Worm (Caenorhabditis elegans) whole organism, mixed stage, embryonic: Measurements from ENCODE around the gene cox-11.

ENCODE experiments used
- M03D4.4 ChIP-seq: sonication (generic microtip); optimal IDR thresholded peaks from 2 replicates; lab custom pipeline; 2017; ENCODE audit warnings: mild to moderate bottlenecking, missing genetic modification characterization, missing compliant biosample characterization
- bed-3 ChIP-seq: fragments of 200-800 bp; sonication (Bioruptor generic); optimal IDR thresholded peaks from 3 replicates; lab custom pipeline; 2018; ENCODE audit warnings: mild to moderate bottlenecking, missing genetic modification characterization, moderate library complexity, missing compliant biosample characterization
- blmp-1 ChIP-seq: fragments of 150-350 bp; optimal IDR thresholded peaks from 2 replicates; lab custom pipeline; 2014; ENCODE audit warnings: missing biosample characterization, missing genetic modification characterization
- ceh-39 ChIP-seq: fragments of 150-350 bp; optimal IDR thresholded peaks from 2 replicates; lab custom pipeline; 2014; ENCODE audit warnings: missing biosample characterization, missing genetic modification characterization
- ceh-43 ChIP-seq: fragments of 200-800 bp; sonication (Bioruptor generic); optimal IDR thresholded peaks from 2 replicates; lab custom pipeline; 2018; ENCODE audit warnings: mild to moderate bottlenecking, missing genetic modification characterization, moderate library complexity, missing compliant biosample characterization
- ceh-83 ChIP-seq: fragments of 200-800 bp; sonication (Bioruptor generic); optimal IDR thresholded peaks from 2 replicates; lab custom pipeline; 2018; ENCODE audit warnings: mild to moderate bottlenecking, missing genetic modification characterization, missing compliant biosample characterization
- ces-1 ChIP-seq: fragments of 150-350 bp; optimal IDR thresholded peaks from 2 replicates; lab custom pipeline; 2014; ENCODE audit warnings: missing biosample characterization, missing genetic modification reagents, missing genetic modification characterization
- cnd-1 ChIP-seq: fragments of 200-800 bp; sonication (Bioruptor generic); optimal IDR thresholded peaks from 2 replicates; lab custom pipeline; 2018; ENCODE audit warnings: mild to moderate bottlenecking, missing genetic modification characterization, missing compliant biosample characterization
- drap-1 ChIP-seq: fragments of 200-800 bp; sonication (Bioruptor generic); optimal IDR thresholded peaks from 3 replicates; lab custom pipeline; 2018; ENCODE audit warnings: mild to moderate bottlenecking, missing genetic modification characterization, missing compliant biosample characterization
- elt-1 ChIP-seq: sonication (generic microtip); optimal IDR thresholded peaks from 2 replicates; lab custom pipeline; 2017; ENCODE audit warnings: missing genetic modification characterization, mild to moderate bottlenecking, missing compliant biosample characterization, antibody characterized with exemption, moderate library complexity, borderline replicate concordance; ENCODE audit not compliant: insufficient read depth
- elt-3 ChIP-seq: fragments of 150-350 bp; optimal IDR thresholded peaks from 2 replicates; lab custom pipeline; 2014; ENCODE audit warnings: missing biosample characterization, missing genetic modification characterization
- flh-1 ChIP-seq: fragments of 200-800 bp; sonication (Bioruptor generic); optimal IDR thresholded peaks from 2 replicates; lab custom pipeline; 2018; ENCODE audit warnings: mild to moderate bottlenecking, missing genetic modification characterization, moderate library complexity, missing compliant biosample characterization
- ham-2 ChIP-seq: fragments of 200-800 bp; sonication (Bioruptor generic); optimal IDR thresholded peaks from 2 replicates; lab custom pipeline; 2018; ENCODE audit warnings: mild to moderate bottlenecking, missing genetic modification characterization, missing compliant biosample characterization
- hlh-1 ChIP-seq: fragments of 150-350 bp; optimal IDR thresholded peaks from 2 replicates; lab custom pipeline; 2014; ENCODE audit warnings: missing biosample characterization, missing genetic modification reagents, missing genetic modification characterization
- lin-13 ChIP-seq: fragments of 150-350 bp; optimal IDR thresholded peaks from 2 replicates; lab custom pipeline; 2014; ENCODE audit warnings: missing biosample characterization, missing genetic modification characterization
- lin-32 ChIP-seq: fragments of 200-800 bp; sonication (Bioruptor generic); optimal IDR thresholded peaks from 2 replicates; lab custom pipeline; 2018; ENCODE audit warnings: mild to moderate bottlenecking, missing genetic modification characterization, missing compliant biosample characterization
- lsy-2 ChIP-seq: fragments of 150-350 bp; optimal IDR thresholded peaks from 2 replicates; lab custom pipeline; 2014; ENCODE audit warnings: missing biosample characterization, missing genetic modification characterization
- mab-5 ChIP-seq: fragments of 150-350 bp; optimal IDR thresholded peaks from 2 replicates; lab custom pipeline; 2014; ENCODE audit warnings: missing biosample characterization, missing genetic modification characterization
- mep-1 ChIP-seq: fragments of 150-350 bp; optimal IDR thresholded peaks from 2 replicates; lab custom pipeline; 2017; ENCODE audit warnings: missing biosample characterization, missing genetic modification reagents, missing genetic modification characterization, inconsistent platforms
- mls-2 ChIP-seq: sonication (generic microtip); optimal IDR thresholded peaks from 2 replicates; lab custom pipeline; 2016; ENCODE audit warnings: mild to moderate bottlenecking, missing genetic modification characterization, moderate library complexity, missing compliant biosample characterization
- nhr-2 ChIP-seq: fragments of 150-350 bp; optimal IDR thresholded peaks from 2 replicates; lab custom pipeline; 2014; ENCODE audit warnings: missing biosample characterization, missing genetic modification characterization
- nhr-28 ChIP-seq: fragments of 150-350 bp; optimal IDR thresholded peaks from 2 replicates; lab custom pipeline; 2014; ENCODE audit warnings: missing biosample characterization, missing genetic modification characterization
- nhr-76 ChIP-seq: sonication (generic microtip); optimal IDR thresholded peaks from 2 replicates; lab custom pipeline; 2017; ENCODE audit warnings: missing biosample characterization, missing genetic modification characterization
- pha-4 ChIP-seq: fragments of 150-350 bp; optimal IDR thresholded peaks from 2 replicates; lab custom pipeline; 2018; ENCODE audit warnings: missing biosample characterization, missing genetic modification reagents, missing genetic modification characterization
- sem-2 ChIP-seq: fragments of 200-800 bp; sonication (Bioruptor generic); optimal IDR thresholded peaks from 2 replicates; lab custom pipeline; 2018; ENCODE audit warnings: mild to moderate bottlenecking, missing genetic modification characterization, missing compliant biosample characterization
- snpc-4 ChIP-seq: fragments of 150-350 bp; optimal IDR thresholded peaks from 2 replicates; lab custom pipeline; 2014; ENCODE audit warnings: missing biosample characterization, missing genetic modification characterization
- sptf-1 ChIP-seq: sonication (generic microtip); optimal IDR thresholded peaks from 2 replicates; lab custom pipeline; 2017; ENCODE audit warnings: mild to moderate bottlenecking, missing genetic modification characterization, moderate library complexity, missing compliant biosample characterization
- tbx-8 ChIP-seq: fragments of 200-800 bp; sonication (Bioruptor generic); optimal IDR thresholded peaks from 2 replicates; lab custom pipeline; 2018; ENCODE audit warnings: mild to moderate bottlenecking, missing genetic modification characterization, moderate library complexity, missing compliant biosample characterization
- unc-120 ChIP-seq: sonication (generic microtip); optimal IDR thresholded peaks from 2 replicates; lab custom pipeline; 2017; ENCODE audit warnings: missing genetic modification characterization, missing compliant biosample characterization; ENCODE audit not compliant: poor library complexity, severe bottlenecking
- unc-39 ChIP-seq: fragments of 150-350 bp; optimal IDR thresholded peaks from 2 replicates; lab custom pipeline; 2014; ENCODE audit warnings: missing biosample characterization, missing genetic modification characterization
- unc-62 ChIP-seq: fragments of 150-350 bp; optimal IDR thresholded peaks from 2 replicates; lab custom pipeline; 2014; ENCODE audit warnings: missing biosample characterization, missing genetic modification reagents, missing genetic modification characterization
- zip-8 ChIP-seq: fragments of 150-350 bp; optimal IDR thresholded peaks from 2 replicates; lab custom pipeline; 2014; ENCODE audit warnings: missing biosample characterization, missing genetic modification characterization
- ztf-11 ChIP-seq: fragments of 150-350 bp; optimal IDR thresholded peaks from 2 replicates; lab custom pipeline; 2014; ENCODE audit warnings: missing biosample characterization, missing genetic modification characterization

The cox-11 gene

ce11 chrIV:13261778-13262177 lies 17.7 kb downstream of the cox-11 start:
- no peak for TF ChIP-seq blmp-1 (tag; lab: Kevin White, UChicago)
- no peak for TF ChIP-seq flh-1 (GFP tag; lab: Kevin White, UChicago)
- no peak for TF ChIP-seq ceh-83 (GFP tag; lab: Kevin White, UChicago)
- no peak for TF ChIP-seq nhr-76 (tag; lab: Kevin White, UChicago)
- TF ChIP-seq lin-13, result no peak
- TF ChIP-seq bed-3 (GFP tag; lab: Kevin White, UChicago), result no peak
- TF ChIP-seq elt-1, result no peak
- TF ChIP-seq ham-2 (GFP tag; lab: Kevin White, UChicago), result no peak
- no peak for TF ChIP-seq unc-62 (GFP tag; lab: Kevin White, UChicago)
- TF ChIP-seq ces-1 (GFP tag; lab: Kevin White, UChicago), result no peak

ce11 chrIV:13268385-13268784 lies 24.3 kb downstream of the cox-11 start:
- TF ChIP-seq unc-120 (tag; lab: Kevin White, UChicago) (no peak), lsy-2 (tag; lab: Kevin White, UChicago) (no peak), mls-2 (no peak), flh-1 (GFP tag; lab: Kevin White, UChicago) (no peak), lin-32 (no peak), unc-39 (tag; lab: Kevin White, UChicago) (no peak), mab-5 (tag; lab: Kevin White, UChicago) (no peak), ceh-43 (GFP tag; lab: Kevin White, UChicago) (no peak), nhr-2 (no peak), ceh-83 (GFP tag; lab: Kevin White, UChicago) (no peak), unc-62 (GFP tag; lab: Kevin White, UChicago) (no peak), zip-8 (no peak)

- TF ChIP-seq pha-4 (tag; lab: Kevin White, UChicago) (no peak), mep-1 (tag; lab: Kevin White, UChicago) (no peak), sptf-1 (peak; percentile 28), mab-5 (tag; lab: Kevin White, UChicago) (no peak), ces-1 (GFP tag; lab: Kevin White, UChicago) (peak; percentile 74), ham-2 (GFP tag; lab: Kevin White, UChicago) (no peak), ceh-43 (GFP tag; lab: Kevin White, UChicago) (no peak), mls-2 (no peak), unc-120 (tag; lab: Kevin White, UChicago) (no peak)
Observed at ce11 chrIV:13272494-13272893, 28.4 kb downstream of the cox-11 start, which contains the start of gene unc-26. TSS of gene unc-26 (minus strand) at chrIV:13272516.

ce11 chrIV:13282778-13283177 lies 38.7 kb downstream of the cox-11 start, which contains the start of gene cpsf-3:
TSS of gene cpsf-3 (minus strand) at chrIV:13282878.
- TF ChIP-seq flh-1 (GFP tag; lab: Kevin White, UChicago) (no peak), lsy-2 (tag; lab: Kevin White, UChicago) (no peak), unc-62 (GFP tag; lab: Kevin White, UChicago) (no peak), ces-1 (GFP tag; lab: Kevin White, UChicago) (no peak), cnd-1 (tag; lab: Kevin White, UChicago) (no peak), zip-8 (no peak)

ce11 chrIV:13289321-13289720 lies 45.2 kb downstream of the cox-11 start, which contains the start of gene Y67H2A.10:
TSS of gene Y67H2A.10 (minus strand) at chrIV:13289504.
- TF ChIP-seq lin-13 (no peak), unc-120 (tag; lab: Kevin White, UChicago) (peak; percentile 83)
- TF ChIP-seq, all 35 proteins: peak for 1

- TF ChIP-seq sem-2 (GFP tag; lab: Kevin White, UChicago) (no peak), ham-2 (GFP tag; lab: Kevin White, UChicago) (no peak), drap-1 (GFP tag; lab: Kevin White, UChicago) (no peak), lin-32 (no peak), unc-62 (GFP tag; lab: Kevin White, UChicago) (no peak), hlh-1 (tag; lab: Kevin White, UChicago) (no peak), nhr-2 (no peak), ztf-11 (tag; lab: Kevin White, UChicago) (no peak), mls-2 (no peak), elt-1 (no peak), blmp-1 (tag; lab: Kevin White, UChicago) (no peak), snpc-4 (tag; lab: Kevin White, UChicago) (no peak), elt-3 (tag; lab: Kevin White, UChicago) (no peak), lsy-2 (tag; lab: Kevin White, UChicago) (no peak), tbx-8 (GFP tag; lab: Kevin White, UChicago) (no peak), M03D4.4 (no peak), ceh-39 (no peak), ceh-43 (GFP tag; lab: Kevin White, UChicago) (no peak), bed-3 (GFP tag; lab: Kevin White, UChicago) (no peak), nhr-28 (tag; lab: Kevin White, UChicago) (no peak)
Observed at ce11 chrIV:13290239-13290638, 46.1 kb downstream of the cox-11 start.
